Worm (Caenorhabditis elegans) whole organism, late embryonic: ENCODE measurements around the gene C55C3.3.

Source experiments
- dmd-4 ChIP-seq: sonication (generic microtip); optimal IDR thresholded peaks from 2 replicates; lab custom pipeline; 2016; ENCODE audit warnings: borderline replicate concordance, missing genetic modification characterization, missing compliant biosample characterization
- fkh-10 ChIP-seq: fragments of 150-350 bp; optimal IDR thresholded peaks from 2 replicates; lab custom pipeline; 2014; ENCODE audit warnings: missing biosample characterization, missing genetic modification reagents, missing genetic modification characterization
- nhr-11 ChIP-seq: fragments of 150-350 bp; optimal IDR thresholded peaks from 2 replicates; lab custom pipeline; 2014; ENCODE audit warnings: missing biosample characterization, missing genetic modification characterization
- pqm-1 ChIP-seq: sonication (generic microtip); optimal IDR thresholded peaks from 2 replicates; lab custom pipeline; 2016; ENCODE audit warnings: missing genetic modification characterization, missing compliant biosample characterization
- sox-4 ChIP-seq: sonication (generic microtip); optimal IDR thresholded peaks from 2 replicates; lab custom pipeline; 2017; ENCODE audit warnings: mild to moderate bottlenecking, missing genetic modification characterization, inconsistent platforms, missing compliant biosample characterization
- unc-42 ChIP-seq: sonication (generic microtip); optimal IDR thresholded peaks from 2 replicates; lab custom pipeline; 2016; ENCODE audit warnings: missing genotype, missing genetic modification characterization, missing compliant biosample characterization
- ztf-16 ChIP-seq: sonication (generic microtip); optimal IDR thresholded peaks from 2 replicates; lab custom pipeline; 2017; ENCODE audit warnings: missing genetic modification characterization, missing compliant biosample characterization

DNA sequence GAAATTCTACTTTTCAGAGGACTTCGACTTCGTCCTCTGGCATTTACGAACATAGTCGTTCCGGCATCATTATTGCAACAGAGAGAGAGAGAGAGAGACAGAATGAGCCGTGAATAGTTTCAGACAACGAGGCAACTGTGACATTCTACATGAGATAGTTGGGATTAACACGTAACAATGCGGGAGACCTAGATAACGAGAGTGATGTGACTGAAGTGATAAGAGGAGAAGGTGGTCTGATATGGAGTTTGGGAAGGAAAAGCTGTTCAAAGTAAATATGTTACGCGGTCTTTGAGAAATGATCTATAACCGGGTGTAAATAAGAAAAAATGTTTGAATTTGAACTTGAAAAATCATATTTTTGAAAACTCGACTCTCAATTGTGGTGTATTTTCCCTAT is 25.6 kb upstream of the C55C3.3 start:
- TF ChIP-seq nhr-11 (tag; lab: Kevin White, UChicago) (no peak), fkh-10 (GFP tag; lab: Kevin White, UChicago) (no peak), pqm-1 (tag; lab: Kevin White, UChicago) (no peak), unc-42 (tag; lab: Kevin White, UChicago) (no peak), sox-4 (tag; lab: Kevin White, UChicago) (no peak), ztf-16 (tag; lab: Kevin White, UChicago) (no peak), dmd-4 (tag; lab: Kevin White, UChicago) (no peak)
